Worm (Caenorhabditis elegans) whole organism, early embryonic: ENCODE data around the gene F41E6.7.

ENCODE experiments used
- B0310.2 ChIP-seq: sonication (generic microtip); optimal IDR thresholded peaks from 2 replicates; lab custom pipeline; 2016; ENCODE audit warnings: mild to moderate bottlenecking, missing genetic modification characterization, missing compliant biosample characterization
- aly-1 ChIP-seq: sonication (generic microtip); optimal IDR thresholded peaks from 2 replicates; lab custom pipeline; 2016; ENCODE audit warnings: missing genetic modification characterization, missing compliant biosample characterization
- ama-1 ChIP-seq: fragments of 150-350 bp; optimal IDR thresholded peaks from 2 replicates; lab custom pipeline; 2014
- ceh-13 ChIP-seq: fragments of 200-800 bp; sonication (Bioruptor generic); optimal IDR thresholded peaks from 2 replicates; lab custom pipeline; 2018; ENCODE audit warnings: mild to moderate bottlenecking, missing genetic modification characterization, missing compliant biosample characterization
- ceh-36 ChIP-seq: sonication (generic microtip); optimal IDR thresholded peaks from 2 replicates; lab custom pipeline; 2016; ENCODE audit warnings: missing genetic modification characterization, inconsistent platforms, missing compliant biosample characterization
- hmbx-1 ChIP-seq: sonication (generic microtip); optimal IDR thresholded peaks from 2 replicates; lab custom pipeline; 2016; ENCODE audit warnings: mild to moderate bottlenecking, missing genetic modification characterization, missing compliant biosample characterization
- hnd-1 ChIP-seq: sonication (generic microtip); optimal IDR thresholded peaks from 2 replicates; lab custom pipeline; 2016; ENCODE audit warnings: missing genetic modification characterization, missing compliant biosample characterization
- pes-1 ChIP-seq: fragments of 200-800 bp; sonication (Bioruptor generic); IDR thresholded peaks from 2 replicates; pipeline ENCODE4 v1.3.6; 2022; ENCODE audit warnings: missing genetic modification reagents, missing genetic modification characterization, missing compliant biosample characterization
- scrt-1 ChIP-seq: fragments of 200-800 bp; sonication (Bioruptor generic); IDR thresholded peaks from 2 replicates; pipeline ENCODE4 v1.3.6; 2022; ENCODE audit warnings: missing genetic modification characterization, missing compliant biosample characterization
- sea-1 ChIP-seq: fragments of 200-800 bp; sonication (Bioruptor generic); conservative IDR thresholded peaks from 2 replicates; pipeline ENCODE4 v1.3.6; 2022; ENCODE audit warnings: missing genetic modification characterization, missing compliant biosample characterization
- tbx-11 ChIP-seq: fragments of 200-800 bp; sonication (Bioruptor generic); IDR thresholded peaks from 2 replicates; pipeline ENCODE4 v1.3.6; 2022; ENCODE audit warnings: missing genetic modification characterization, missing compliant biosample characterization
- tbx-37 ChIP-seq: fragments of 200-800 bp; sonication (Bioruptor generic); conservative IDR thresholded peaks from 2 replicates; pipeline ENCODE4 v1.3.6; 2022; ENCODE audit warnings: missing genetic modification reagents, missing genetic modification characterization, missing compliant biosample characterization
- tra-4 ChIP-seq: sonication (generic microtip); optimal IDR thresholded peaks from 2 replicates; lab custom pipeline; 2017; ENCODE audit warnings: missing genetic modification characterization, missing compliant biosample characterization

ce11 chrV:8588079-8588478 is 11.0 kb downstream of the F41E6.7 start, which contains the start of gene C10B5.3:
- TF ChIP-seq B0310.2 (tag; lab: Kevin White, UChicago): no peak
- no peak for TF ChIP-seq pes-1 (GFP tag; lab: Robert Waterston, UW)
- TF ChIP-seq aly-1: no peak
- no peak for TF ChIP-seq ama-1 (lab: Kevin White, UChicago)
- no peak for TF ChIP-seq hnd-1 (tag; lab: Kevin White, UChicago)
- TF ChIP-seq tbx-11 (GFP tag; lab: Robert Waterston, UW): no peak
- TF ChIP-seq ceh-13 (GFP tag; lab: Kevin White, UChicago): no peak
- no peak for TF ChIP-seq hmbx-1
- no peak for TF ChIP-seq tra-4
- no peak for TF ChIP-seq ceh-36
- no peak for TF ChIP-seq sea-1 (GFP tag; lab: Robert Waterston, UW)
- TF ChIP-seq scrt-1 (GFP tag; lab: Robert Waterston, UW): no peak
- TF ChIP-seq tbx-37 (GFP tag; lab: Robert Waterston, UW): no peak
